Worm (Caenorhabditis elegans) whole organism, L4/young adult: ENCODE results near the gene M03D4.3.
A peak's percentile ranks its signal among the peaks of the same experiment; 100 is the strongest.

Source experiments
- W03F9.2 ChIP-seq: fragments of 150-350 bp; optimal IDR thresholded peaks from 2 replicates; lab custom pipeline; 2014; ENCODE audit warnings: missing biosample characterization, missing genetic modification characterization
- dao-5 ChIP-seq: sonication (generic microtip); optimal IDR thresholded peaks from 2 replicates; lab custom pipeline; 2016; ENCODE audit warnings: missing genotype, missing genetic modification characterization, moderate library complexity, missing compliant biosample characterization
- him-1 ChIP-seq: sonication (generic microtip); optimal IDR thresholded peaks from 2 replicates; lab custom pipeline; 2016; ENCODE audit warnings: missing genotype, missing genetic modification reagents, missing genetic modification characterization, missing compliant biosample characterization

Gene M03D4.3

DNA sequence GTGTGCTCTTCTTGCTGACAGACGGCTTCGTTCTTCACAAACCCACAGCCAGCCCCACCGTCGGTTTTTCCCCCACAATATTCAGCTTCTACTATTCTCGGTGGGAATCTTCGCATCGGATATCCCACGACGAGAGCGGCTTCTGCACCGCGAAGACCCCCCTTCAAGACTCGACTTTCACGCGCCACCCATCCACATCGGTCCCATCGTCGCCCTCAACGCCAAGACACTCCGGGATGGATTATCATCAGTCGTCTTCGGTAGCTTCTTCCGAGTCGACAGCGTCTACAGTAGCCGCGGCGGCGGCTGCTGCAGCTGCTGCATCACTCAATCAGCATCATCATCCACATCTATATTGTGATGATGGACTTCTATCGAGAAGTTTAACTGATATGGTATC, 7.7 kb downstream of the M03D4.3 start:
- TF ChIP-seq him-1 (tag; lab: Kevin White, UChicago) (no peak), dao-5 (tag; lab: Kevin White, UChicago) (no peak), W03F9.2 (tag; lab: Kevin White, UChicago) (no peak)

DNA sequence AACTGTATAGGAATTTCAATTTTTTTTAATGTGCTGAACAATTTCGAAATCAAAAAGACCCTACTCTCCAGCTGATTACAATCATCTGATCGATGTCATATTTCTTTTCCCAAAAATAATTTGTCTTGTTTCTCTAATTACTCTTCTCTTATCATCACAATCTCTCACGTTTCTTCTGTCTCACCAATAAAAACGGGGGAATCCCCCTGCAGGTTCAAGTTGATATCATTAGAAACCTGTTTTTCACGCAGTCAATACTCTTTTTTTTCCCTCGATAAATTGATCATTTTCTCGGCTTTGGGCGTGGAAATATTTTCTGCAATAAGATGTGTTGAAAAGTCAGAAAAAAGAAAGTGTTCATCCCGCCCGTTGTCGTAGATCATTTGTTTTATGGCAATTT, 12.4 kb downstream of the M03D4.3 start:
- TF ChIP-seq him-1 (tag; lab: Kevin White, UChicago), result no peak
- no peak for TF ChIP-seq W03F9.2 (tag; lab: Kevin White, UChicago)
- no peak for TF ChIP-seq dao-5 (tag; lab: Kevin White, UChicago)

DNA sequence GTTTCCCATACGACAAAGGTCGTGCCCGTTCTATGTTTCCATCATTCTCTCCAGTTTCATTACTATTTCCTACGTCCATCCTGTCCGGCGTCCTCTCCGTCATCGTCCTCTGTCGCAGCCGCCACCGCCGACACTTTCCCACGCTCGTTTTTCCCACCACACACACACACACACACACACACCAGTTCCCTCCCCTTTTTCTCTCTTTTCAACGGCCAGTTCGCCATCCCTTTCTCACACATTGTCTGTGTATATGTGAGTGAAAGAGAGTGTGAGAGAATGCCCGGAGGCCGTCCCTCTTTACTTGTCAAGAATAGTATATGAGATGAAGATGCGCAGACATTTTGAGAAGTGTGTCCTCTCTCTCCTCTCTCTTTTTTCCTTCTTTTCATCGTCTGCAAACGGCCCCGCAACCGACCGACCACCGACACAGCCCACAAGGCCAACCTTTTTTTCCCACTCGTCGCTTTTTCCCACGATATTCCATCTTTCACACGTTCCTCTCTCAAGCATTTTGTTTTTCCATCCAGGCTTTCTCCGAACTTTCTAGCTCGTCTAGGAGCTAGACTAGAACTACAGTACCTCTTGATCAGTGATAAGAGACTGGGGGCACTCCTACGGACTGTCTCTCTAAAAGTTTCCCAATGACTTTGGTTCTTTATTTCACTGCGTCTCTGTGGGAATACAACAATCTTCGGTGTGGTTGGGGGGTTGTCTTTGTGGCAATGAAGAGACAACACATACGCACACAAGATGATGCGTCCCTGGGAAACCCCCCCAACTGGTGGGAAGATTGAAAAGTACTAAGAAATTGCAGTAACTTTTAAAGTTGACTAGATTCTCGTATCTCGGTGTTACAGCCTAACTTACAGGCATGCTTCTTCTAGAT, 14.9 kb downstream of the M03D4.3 start:
- peak; percentile 22 for TF ChIP-seq W03F9.2 (tag; lab: Kevin White, UChicago)
- TF ChIP-seq him-1 (tag; lab: Kevin White, UChicago), result peak; percentile 9
- TF ChIP-seq dao-5 (tag; lab: Kevin White, UChicago), result no peak

ce11 chrIV:6095357-6095858, 16.8 kb downstream of the M03D4.3 start, which contains the start of gene lag-1:
Gene lag-1, plus strand, starts transcription at chrIV:6095407.
- TF ChIP-seq him-1 (tag; lab: Kevin White, UChicago) (no peak), W03F9.2 (tag; lab: Kevin White, UChicago) (no peak), dao-5 (tag; lab: Kevin White, UChicago) (no peak)

ce11 chrIV:6094315-6094606, 17.9 kb downstream of the M03D4.3 start:
- TF ChIP-seq W03F9.2 (tag; lab: Kevin White, UChicago) (no peak), dao-5 (tag; lab: Kevin White, UChicago) (no peak), him-1 (tag; lab: Kevin White, UChicago) (no peak)

DNA sequence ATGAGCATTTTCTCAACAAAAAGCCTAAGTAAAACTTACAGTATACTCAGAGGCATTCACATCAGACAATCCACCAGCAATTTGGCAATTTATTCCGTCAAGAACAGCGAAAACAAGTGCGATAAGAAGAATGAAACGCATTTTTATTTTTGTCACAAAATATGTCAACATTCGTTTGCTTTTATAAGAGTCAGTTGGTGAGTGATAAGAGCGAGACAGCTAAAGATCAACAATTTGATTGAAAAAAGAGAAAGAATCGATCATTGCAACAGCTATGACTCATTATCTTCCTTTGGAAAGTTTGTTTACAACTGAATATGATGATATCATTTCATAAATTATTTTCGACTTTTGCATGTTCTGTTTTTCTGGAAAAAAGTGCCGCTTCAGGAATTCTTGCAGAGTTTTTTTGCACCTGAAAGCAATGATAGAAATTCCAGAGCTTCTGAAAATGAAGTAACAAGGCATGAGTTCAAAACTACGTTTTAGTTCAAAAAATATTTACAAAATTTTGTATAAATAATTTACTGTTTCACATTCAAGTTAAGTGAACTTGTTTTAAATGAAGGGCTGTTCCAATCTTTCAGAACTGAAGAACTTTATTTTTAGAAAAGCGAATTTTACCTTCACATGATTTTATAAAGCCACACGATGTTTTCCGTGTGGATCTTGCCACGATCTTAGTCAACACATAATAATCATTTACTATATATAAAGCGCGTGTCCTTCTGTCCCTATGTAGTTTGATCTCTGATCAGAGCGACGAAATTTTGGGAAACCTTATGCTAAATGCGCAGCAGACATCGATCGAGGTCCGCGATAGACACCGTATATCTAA, 18.5 kb downstream of the M03D4.3 start, which contains the start of gene cpi-1:
Gene cpi-1 (minus strand): TSS at position 204 of the 838 bp plus-strand sequence.
- no peak for TF ChIP-seq dao-5 (tag; lab: Kevin White, UChicago)

DNA sequence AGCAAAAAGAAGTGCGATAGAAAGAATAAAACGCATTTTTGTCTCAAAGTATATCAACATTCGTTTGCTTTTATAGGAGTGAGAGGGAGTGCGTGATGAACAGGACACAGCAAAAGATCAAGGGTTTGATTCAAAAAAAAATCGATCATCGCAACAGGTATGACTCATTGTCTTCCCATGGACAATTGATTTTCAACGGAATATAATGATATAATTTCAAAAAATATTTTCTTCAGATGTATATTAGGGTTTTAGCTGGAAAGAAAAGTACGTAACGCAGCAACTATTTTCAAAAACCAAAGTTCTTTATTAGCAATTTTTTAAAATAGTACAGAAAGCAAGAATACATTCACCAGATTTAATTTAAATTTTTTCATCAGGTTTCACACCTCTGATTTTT, 19.9 kb downstream of the M03D4.3 start, which contains the start of gene K08B4.7:
Gene K08B4.7 (minus strand): TSS at position 101 of the 400 bp plus-strand sequence.
- TF ChIP-seq him-1 (tag; lab: Kevin White, UChicago) (no peak), dao-5 (tag; lab: Kevin White, UChicago) (no peak)

DNA sequence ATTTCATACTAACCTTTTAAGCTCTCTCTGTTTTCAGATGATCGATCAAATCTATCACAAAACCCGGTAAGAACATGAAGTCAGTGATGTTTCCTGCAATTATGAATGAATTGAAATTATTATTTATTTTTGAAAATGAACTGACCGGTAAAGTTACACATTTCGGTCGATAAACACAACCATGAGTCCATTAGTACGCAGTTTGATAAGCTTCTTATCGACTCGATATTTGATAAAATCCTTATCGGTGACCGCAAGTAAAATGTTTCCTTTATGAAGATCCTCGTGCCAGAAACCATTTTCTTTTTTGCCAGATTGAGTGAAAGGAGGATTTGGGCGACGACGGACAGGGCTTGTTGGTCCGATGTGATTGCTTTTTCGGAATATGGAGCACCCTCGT, 25.7 kb downstream of the M03D4.3 start:
- TF ChIP-seq him-1 (tag; lab: Kevin White, UChicago) (no peak), dao-5 (tag; lab: Kevin White, UChicago) (no peak)

- no peak for TF ChIP-seq dao-5 (tag; lab: Kevin White, UChicago)
- TF ChIP-seq W03F9.2 (tag; lab: Kevin White, UChicago), result no peak
- TF ChIP-seq him-1 (tag; lab: Kevin White, UChicago), result no peak
These were observed 28.6 kb downstream of the M03D4.3 start, which contains the start of gene ugt-20 for ce11 chrIV:6083550-6084041. Gene ugt-20, minus strand, starts transcription at chrIV:6083600.

DNA sequence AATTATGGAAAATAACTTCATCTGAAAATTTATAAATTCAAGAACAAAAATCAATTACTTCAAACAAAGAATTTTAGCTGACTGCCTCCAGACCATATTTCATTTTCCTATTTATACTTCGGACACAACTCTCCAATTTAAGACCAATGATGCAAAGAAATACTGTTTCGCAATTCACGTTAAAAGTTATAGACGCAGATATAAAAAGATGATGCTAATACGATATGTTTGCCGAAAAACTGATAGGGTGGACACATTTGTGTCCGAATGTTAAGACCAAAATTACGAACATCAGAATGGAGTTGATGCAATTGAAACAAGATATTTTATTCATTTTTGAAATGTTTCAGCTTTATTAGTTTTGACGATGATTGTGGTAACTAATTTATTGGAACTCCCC, 32.3 kb downstream of the M03D4.3 start, which contains the start of gene ugt-19:
Gene ugt-19 (minus strand): TSS at position 28 of the 400 bp plus-strand sequence.
- TF ChIP-seq dao-5 (tag; lab: Kevin White, UChicago), result no peak
- no peak for TF ChIP-seq W03F9.2 (tag; lab: Kevin White, UChicago)
- no peak for TF ChIP-seq him-1 (tag; lab: Kevin White, UChicago)

DNA sequence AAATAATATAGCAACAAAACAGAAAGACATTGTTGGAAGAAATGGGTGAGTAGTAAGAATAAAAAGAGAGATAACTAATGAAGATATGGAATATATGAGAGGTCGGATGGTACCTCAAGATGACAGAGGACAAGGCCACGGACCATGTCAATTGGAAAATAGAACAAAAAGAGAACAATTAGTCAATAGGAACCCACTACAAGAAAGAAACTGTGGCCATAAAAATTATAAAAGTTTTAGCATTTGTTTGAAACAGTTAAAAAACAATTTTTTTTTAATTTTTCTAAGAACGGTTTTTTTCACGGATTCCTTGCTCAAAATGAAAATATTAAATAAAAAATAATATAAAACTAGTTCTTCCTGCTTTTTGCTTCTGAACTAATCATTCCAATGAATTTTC, 36.1 kb downstream of the M03D4.3 start, which contains the start of gene cpg-20:
Gene cpg-20 (minus strand): TSS at position 101 of the 400 bp plus-strand sequence.
- no peak for TF ChIP-seq him-1 (tag; lab: Kevin White, UChicago)

DNA sequence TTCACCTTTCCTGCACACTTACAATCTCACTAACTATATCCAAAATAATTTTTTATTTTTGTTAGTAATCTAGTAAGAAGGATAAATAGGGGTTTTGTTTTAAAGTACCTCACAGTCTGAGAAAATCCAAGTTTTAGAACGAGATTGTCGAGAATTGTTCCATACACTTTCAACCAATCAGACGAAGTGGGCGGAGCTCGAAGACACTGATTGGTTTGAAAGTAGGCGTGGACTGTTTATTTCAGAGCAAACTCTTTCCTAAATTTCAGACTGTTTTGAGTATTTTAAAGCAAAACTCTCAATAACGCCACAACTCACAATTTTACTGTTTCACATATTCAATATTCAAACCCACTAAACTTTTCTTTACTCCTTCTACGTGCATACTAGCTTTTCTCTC, 41.2 kb downstream of the M03D4.3 start:
- TF ChIP-seq him-1 (tag; lab: Kevin White, UChicago) (no peak), W03F9.2 (tag; lab: Kevin White, UChicago) (no peak), dao-5 (tag; lab: Kevin White, UChicago) (no peak)

- TF ChIP-seq W03F9.2 (tag; lab: Kevin White, UChicago) (no peak), him-1 (tag; lab: Kevin White, UChicago) (no peak), dao-5 (tag; lab: Kevin White, UChicago) (no peak)
These were observed 47.0 kb downstream of the M03D4.3 start for ce11 chrIV:6065186-6065585.
